Worm (Caenorhabditis elegans): ENCODE data around the gene W07G4.5.

The W07G4.5 gene

DNA sequence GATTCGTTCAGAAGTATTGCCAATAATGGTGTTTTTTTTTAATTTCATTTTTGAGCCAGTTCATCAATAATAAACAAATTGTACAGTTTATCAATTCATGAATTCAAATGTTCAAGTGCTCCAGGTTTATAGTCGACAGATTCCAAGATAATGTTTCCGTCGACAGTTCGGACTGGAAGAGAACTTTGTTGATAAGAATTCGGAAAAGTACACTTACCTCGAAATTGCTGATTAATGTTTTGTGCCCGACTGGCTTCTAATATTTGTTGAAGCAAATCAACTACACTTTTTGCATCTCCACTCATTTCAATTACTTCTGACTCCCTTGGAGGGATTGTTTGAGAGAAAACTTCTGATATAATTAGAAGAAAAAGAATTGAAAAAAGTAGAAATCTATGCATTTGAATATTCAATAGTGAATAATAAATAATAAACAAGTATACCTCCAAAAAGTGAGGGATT, 1.4 kb downstream of the W07G4.5 start, which contains the start of gene W07G4.8:
Gene W07G4.8, minus strand, starts transcription at position 412 of the 462 bp plus-strand sequence.
- TF ChIP-seq nhr-23 (tag; optimal IDR thresholded peaks at IDR 0.05) (no peak), gmeb-1 (tag; optimal IDR thresholded peaks at IDR 0.05) (peak; percentile 10), elt-1 (tag; optimal IDR thresholded peaks at IDR 0.05) (no peak), mab-5 (tag; optimal IDR thresholded peaks at IDR 0.05) (no peak), fos-1 (tag; optimal IDR thresholded peaks at IDR 0.05) (peak; percentile 62), sma-9 (GFP tag; optimal IDR thresholded peaks at IDR 0.05) (peak; percentile 50), sma-9 (tag; optimal IDR thresholded peaks at IDR 0.05) (no peak), alr-1 (tag; optimal IDR thresholded peaks at IDR 0.05) (no peak), nhr-25 (tag; optimal IDR thresholded peaks at IDR 0.05) (no peak)

ce11 chrV:13053635-13054034, 5.9 kb downstream of the W07G4.5 start, which contains the start of gene srr-1:
Gene srr-1 (minus strand): TSS chrV:13053735.
- TF ChIP-seq sem-4 (tag; optimal IDR thresholded peaks at IDR 0.05) (no peak), nhr-21 (tag; optimal IDR thresholded peaks at IDR 0.05) (no peak), lin-13 (GFP tag; optimal IDR thresholded peaks at IDR 0.05) (no peak), unc-62 (GFP tag; optimal IDR thresholded peaks at IDR 0.05) (no peak), unc-55 (GFP tag; optimal IDR thresholded peaks at IDR 0.05) (no peak), mbf-1 (tag; optimal IDR thresholded peaks at IDR 0.05) (no peak), skn-1 (tag; optimal IDR thresholded peaks at IDR 0.05) (no peak), nhr-12 (tag; optimal IDR thresholded peaks at IDR 0.05) (no peak), ztf-4 (tag; optimal IDR thresholded peaks at IDR 0.05) (no peak), nhr-10 (tag; optimal IDR thresholded peaks at IDR 0.05) (no peak), sma-9 (GFP tag; optimal IDR thresholded peaks at IDR 0.05) (no peak), sma-9 (tag; optimal IDR thresholded peaks at IDR 0.05) (no peak), egl-27 (tag; optimal IDR thresholded peaks at IDR 0.05) (no peak), nhr-6 (tag; optimal IDR thresholded peaks at IDR 0.05) (no peak), sma-3 (GFP tag; optimal IDR thresholded peaks at IDR 0.05) (no peak), ZK546.5 (tag; optimal IDR thresholded peaks at IDR 0.05) (no peak), nhr-25 (tag; optimal IDR thresholded peaks at IDR 0.05) (no peak), lin-39 (tag; optimal IDR thresholded peaks at IDR 0.05) (no peak), nhr-129 (tag; optimal IDR thresholded peaks at IDR 0.05) (no peak)

DNA sequence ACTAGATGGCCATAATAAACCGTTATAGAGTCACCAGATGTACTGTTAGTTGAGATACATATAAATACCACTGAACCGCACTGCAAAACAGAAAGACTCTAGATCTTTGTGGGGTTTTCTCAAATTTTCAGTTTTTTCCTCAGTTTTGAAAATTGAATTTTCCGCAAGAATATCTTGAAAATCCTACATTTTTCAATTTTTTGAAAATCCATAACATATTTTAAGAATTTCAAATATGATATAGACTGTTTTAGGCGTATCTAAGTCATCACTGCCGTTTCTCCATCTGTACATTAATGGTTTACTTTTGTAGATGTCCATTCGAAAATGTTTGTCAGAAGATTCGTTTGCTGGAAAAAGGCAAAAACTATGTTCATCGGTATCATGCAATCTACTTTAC, 14.1 kb downstream of the W07G4.5 start, which contains the start of gene F42E8.1:
Gene F42E8.1, plus strand, starts transcription at position 301 of the 400 bp plus-strand sequence.
- TF ChIP-seq Y55F3AM.14 (GFP tag; optimal IDR thresholded peaks at IDR 0.05) (no peak), peb-1 (tag; optimal IDR thresholded peaks at IDR 0.05) (no peak), nhr-12 (tag; optimal IDR thresholded peaks at IDR 0.05) (no peak), nhr-21 (tag; optimal IDR thresholded peaks at IDR 0.05) (no peak), egl-27 (tag; optimal IDR thresholded peaks at IDR 0.05) (no peak), F13H6.1 (tag; optimal IDR thresholded peaks at IDR 0.05) (no peak), sma-9 (GFP tag; optimal IDR thresholded peaks at IDR 0.05) (no peak), sma-9 (tag; optimal IDR thresholded peaks at IDR 0.05) (no peak), nhr-237 (tag; optimal IDR thresholded peaks at IDR 0.05) (no peak), nhr-6 (tag; optimal IDR thresholded peaks at IDR 0.05) (no peak), nhr-25 (tag; optimal IDR thresholded peaks at IDR 0.05) (no peak), ztf-11 (tag; optimal IDR thresholded peaks at IDR 0.05) (no peak), zag-1 (tag; optimal IDR thresholded peaks at IDR 0.05) (no peak), mab-5 (tag; optimal IDR thresholded peaks at IDR 0.05) (no peak), alr-1 (tag; optimal IDR thresholded peaks at IDR 0.05) (no peak)

- no peak for TF ChIP-seq lin-13 (GFP tag; optimal IDR thresholded peaks at IDR 0.05)
- no peak for TF ChIP-seq snpc-4 (tag; optimal IDR thresholded peaks at IDR 0.05)
- no peak for TF ChIP-seq nhr-12 (tag; optimal IDR thresholded peaks at IDR 0.05)
Measured at ce11 chrV:13063402-13063801, 15.6 kb downstream of the W07G4.5 start.

DNA sequence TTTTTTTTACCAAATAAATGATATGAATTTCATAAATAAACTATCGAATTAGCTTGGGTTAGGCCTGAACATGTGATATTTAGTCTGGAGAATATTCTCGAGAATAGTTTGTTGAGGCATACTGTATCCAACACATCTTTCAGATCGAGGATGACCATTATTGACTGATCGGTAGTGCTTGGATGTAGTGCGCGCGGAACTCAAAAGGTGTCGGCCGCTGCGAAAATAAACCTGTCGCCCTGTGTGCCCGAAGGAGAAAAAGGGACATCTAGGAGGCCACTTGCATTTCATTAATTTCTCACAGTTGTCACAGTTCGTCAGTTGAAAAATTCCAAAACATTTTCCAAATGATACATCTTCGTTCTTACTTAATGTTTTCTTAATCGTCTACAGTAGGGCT, 16.4 kb downstream of the W07G4.5 start:
- no peak for TF ChIP-seq ceh-82 (tag; optimal IDR thresholded peaks at IDR 0.05)
- TF ChIP-seq skn-1 (tag; optimal IDR thresholded peaks at IDR 0.05): no peak
- TF ChIP-seq ama-1 (optimal IDR thresholded peaks at IDR 0.05): no peak
- TF ChIP-seq gmeb-1 (tag; optimal IDR thresholded peaks at IDR 0.05): no peak
- TF ChIP-seq peb-1 (tag; optimal IDR thresholded peaks at IDR 0.05): no peak
- TF ChIP-seq aly-2 (tag; optimal IDR thresholded peaks at IDR 0.05): no peak
- no peak for TF ChIP-seq dmd-4 (tag; optimal IDR thresholded peaks at IDR 0.05)

All from whole organism, L2 larva.